Worm (Caenorhabditis elegans) whole organism, L4 larva: Measurements from ENCODE around the gene ZK418.10.

Experiments
- F49E8.2 ChIP-seq: sonication (generic microtip); optimal IDR thresholded peaks from 2 replicates; lab custom pipeline; 2016; ENCODE audit warnings: missing compliant biosample characterization, mild to moderate bottlenecking, missing genetic modification characterization, borderline replicate concordance
- Y105C5A.15 ChIP-seq: fragments of 200-800 bp; sonication (Bioruptor generic); IDR thresholded peaks from 2 replicates; pipeline ENCODE4 v1.3.6; 2022; ENCODE audit warnings: missing genetic modification characterization, missing compliant biosample characterization
- ceh-28 ChIP-seq: fragments of 150-350 bp; optimal IDR thresholded peaks from 2 replicates; lab custom pipeline; 2014; ENCODE audit warnings: missing biosample characterization, missing genetic modification reagents, missing genetic modification characterization
- ces-1 ChIP-seq: fragments of 150-350 bp; sonication (generic microtip); optimal IDR thresholded peaks from 4 replicates; lab custom pipeline; 2014; ENCODE audit warnings: missing biosample characterization, missing genetic modification reagents, missing genetic modification characterization
- egl-27 ChIP-seq: sonication (generic microtip); optimal IDR thresholded peaks from 3 replicates; lab custom pipeline; 2017; ENCODE audit warnings: missing biosample characterization, missing genetic modification reagents, missing genetic modification characterization
- fkh-10 ChIP-seq: fragments of 150-350 bp; optimal IDR thresholded peaks from 2 replicates; lab custom pipeline; 2014; ENCODE audit warnings: missing biosample characterization, missing genetic modification reagents, missing genetic modification characterization
- hlh-30 ChIP-seq: sonication (generic microtip); optimal IDR thresholded peaks from 2 replicates; lab custom pipeline; 2017; ENCODE audit warnings: antibody characterized with exemption, mild to moderate bottlenecking, missing genetic modification characterization, missing compliant biosample characterization; ENCODE audit not compliant: insufficient read depth
- lin-13 ChIP-seq: fragments of 150-350 bp; optimal IDR thresholded peaks from 2 replicates; lab custom pipeline; 2014; ENCODE audit warnings: missing biosample characterization, missing genetic modification reagents, missing genetic modification characterization
- lin-38 ChIP-seq: fragments of 200-800 bp; sonication (Bioruptor generic); IDR thresholded peaks from 2 replicates; pipeline ENCODE4 v1.3.6; 2022; ENCODE audit warnings: missing genetic modification reagents, missing genetic modification characterization, missing compliant biosample characterization
- nhr-77 ChIP-seq: fragments of 150-350 bp; optimal IDR thresholded peaks from 2 replicates; lab custom pipeline; 2014; ENCODE audit warnings: missing biosample characterization, missing genetic modification characterization
- skn-1 ChIP-seq: fragments of 150-350 bp; optimal IDR thresholded peaks from 2 replicates; lab custom pipeline; 2014; ENCODE audit warnings: missing biosample characterization, missing genetic modification characterization
- zip-11 ChIP-seq: fragments of 200-800 bp; sonication (Bioruptor generic); IDR thresholded peaks from 2 replicates; pipeline ENCODE4 v1.3.6; 2022; ENCODE audit warnings: missing genetic modification characterization, missing compliant biosample characterization

DNA sequence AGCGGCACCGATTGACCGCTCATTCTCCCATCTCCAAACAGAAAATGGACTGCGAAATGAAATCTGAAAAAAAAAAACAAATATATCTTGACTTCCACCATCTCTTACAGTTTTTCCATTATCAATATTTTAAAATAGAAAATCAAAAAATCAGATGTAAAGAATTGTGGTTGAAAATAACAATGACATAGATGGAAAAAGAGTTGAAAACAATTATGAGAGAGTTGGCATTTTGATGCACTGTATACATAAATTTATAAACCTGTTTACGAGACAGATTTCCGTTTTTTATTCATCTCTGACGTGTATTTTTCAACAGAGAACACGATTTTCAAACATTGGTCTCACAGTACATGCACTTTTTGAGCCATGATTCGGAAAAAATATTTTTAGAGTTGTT lies 9.8 kb downstream of the ZK418.10 start, which contains the start of gene ZK418.7:
- no peak for TF ChIP-seq fkh-10
- no peak for TF ChIP-seq zip-11 (GFP tag; lab: Robert Waterston, UW)
- no peak for TF ChIP-seq skn-1
- TF ChIP-seq Y105C5A.15: no peak
- no peak for TF ChIP-seq F49E8.2 (tag; lab: Kevin White, UChicago)
- no peak for TF ChIP-seq ces-1 (GFP tag; lab: Kevin White, UChicago)
- no peak for TF ChIP-seq ceh-28 (tag; lab: Kevin White, UChicago)
- TF ChIP-seq lin-13 (GFP tag; lab: Kevin White, UChicago): no peak
- TF ChIP-seq egl-27: no peak
- no peak for TF ChIP-seq hlh-30 (tag; lab: Kevin White, UChicago)
- TF ChIP-seq nhr-77: no peak
- no peak for TF ChIP-seq lin-38 (GFP tag; lab: Robert Waterston, UW)
